Worm (Caenorhabditis elegans) whole organism, L3 larva: ENCODE results near the gene tsct-1.

Source experiments
- R02D3.7 ChIP-seq: fragments of 150-350 bp; optimal IDR thresholded peaks from 2 replicates; lab custom pipeline; 2014; ENCODE audit warnings: missing biosample characterization, missing genetic modification characterization
- ZK546.5 ChIP-seq: sonication (generic microtip); optimal IDR thresholded peaks from 2 replicates; lab custom pipeline; 2017; ENCODE audit warnings: missing biosample characterization, missing genetic modification characterization
- aly-2 ChIP-seq: fragments of 150-350 bp; optimal IDR thresholded peaks from 2 replicates; lab custom pipeline; 2014; ENCODE audit warnings: missing biosample characterization, missing genetic modification characterization
- ama-1 ChIP-seq: fragments of 150-350 bp; optimal IDR thresholded peaks from 2 replicates; lab custom pipeline; 2018
- ceh-16 ChIP-seq: sonication (generic microtip); optimal IDR thresholded peaks from 2 replicates; lab custom pipeline; 2017; ENCODE audit warnings: missing biosample characterization, missing genetic modification characterization
- ceh-28 ChIP-seq: fragments of 150-350 bp; optimal IDR thresholded peaks from 2 replicates; lab custom pipeline; 2014; ENCODE audit warnings: missing biosample characterization, missing genetic modification reagents, missing genetic modification characterization
- ceh-82 ChIP-seq: fragments of 150-350 bp; optimal IDR thresholded peaks from 2 replicates; lab custom pipeline; 2014; ENCODE audit warnings: missing biosample characterization, missing genetic modification characterization
- ceh-9 ChIP-seq: sonication (generic microtip); optimal IDR thresholded peaks from 2 replicates; lab custom pipeline; 2018; ENCODE audit warnings: missing biosample characterization, missing genetic modification characterization
- daf-12 ChIP-seq: fragments of 150-350 bp; optimal IDR thresholded peaks from 2 replicates; lab custom pipeline; 2014; ENCODE audit warnings: missing biosample characterization, missing genetic modification reagents, missing genetic modification characterization
- egl-27 ChIP-seq: sonication (generic microtip); optimal IDR thresholded peaks from 4 replicates; lab custom pipeline; 2017; ENCODE audit warnings: missing biosample characterization, missing genetic modification reagents, missing genetic modification characterization
- egl-5 ChIP-seq: fragments of 150-350 bp; optimal IDR thresholded peaks from 2 replicates; lab custom pipeline; 2017; ENCODE audit warnings: missing biosample characterization, missing genetic modification reagents, missing genetic modification characterization, inconsistent platforms
- elt-1 ChIP-seq: fragments of 150-350 bp; optimal IDR thresholded peaks from 2 replicates; lab custom pipeline; 2014; ENCODE audit warnings: missing biosample characterization, missing genetic modification characterization
- elt-2 ChIP-seq: sonication (generic microtip); optimal IDR thresholded peaks from 2 replicates; lab custom pipeline; 2016; ENCODE audit warnings: missing genetic modification reagents, mild to moderate bottlenecking, missing genetic modification characterization, missing compliant biosample characterization
- elt-3 ChIP-seq, 3 experiments: fragments of 150-350 bp in 1 of 3; sonication (generic microtip) in 2 of 3; optimal IDR thresholded peaks; 2 replicates in 2 of 3; 4 replicates in 1 of 3; lab custom pipeline; 2014 to 2017; ENCODE audit warnings: missing biosample characterization in 3 of 3, missing genetic modification characterization in 3 of 3
- eor-1 ChIP-seq, 2 experiments: fragments of 150-350 bp; optimal IDR thresholded peaks; 2 replicates each; lab custom pipeline; 2014 to 2018; ENCODE audit warnings: missing biosample characterization in 2 of 2, missing genetic modification characterization in 2 of 2
- fkh-10 ChIP-seq: sonication (generic microtip); optimal IDR thresholded peaks from 2 replicates; lab custom pipeline; 2017; ENCODE audit warnings: missing biosample characterization, missing genetic modification reagents, missing genetic modification characterization
- fkh-2 ChIP-seq: fragments of 150-350 bp; optimal IDR thresholded peaks from 2 replicates; lab custom pipeline; 2014; ENCODE audit warnings: missing biosample characterization, missing genetic modification reagents, missing genetic modification characterization
- fos-1 ChIP-seq: fragments of 150-350 bp; optimal IDR thresholded peaks from 2 replicates; lab custom pipeline; 2014; ENCODE audit warnings: missing biosample characterization, missing genetic modification characterization
- hmg-11 ChIP-seq: sonication (generic microtip); optimal IDR thresholded peaks from 2 replicates; lab custom pipeline; 2016; ENCODE audit warnings: missing genetic modification characterization, missing compliant biosample characterization
- jun-1 ChIP-seq: fragments of 150-350 bp; optimal IDR thresholded peaks from 2 replicates; lab custom pipeline; 2014; ENCODE audit warnings: missing biosample characterization, missing genetic modification reagents, missing genetic modification characterization
- lin-15B ChIP-seq: fragments of 150-350 bp; optimal IDR thresholded peaks from 2 replicates; lab custom pipeline; 2014; ENCODE audit warnings: missing biosample characterization, missing genetic modification characterization
- lin-39 ChIP-seq: fragments of 150-350 bp; optimal IDR thresholded peaks from 2 replicates; lab custom pipeline; 2018; ENCODE audit warnings: missing biosample characterization, missing genetic modification reagents, missing genetic modification characterization
- lsy-12 ChIP-seq: sonication (generic microtip); optimal IDR thresholded peaks from 2 replicates; lab custom pipeline; 2016; ENCODE audit warnings: mild to moderate bottlenecking, missing genetic modification characterization, missing compliant biosample characterization
- mdl-1 ChIP-seq: fragments of 150-350 bp; optimal IDR thresholded peaks from 2 replicates; lab custom pipeline; 2014; ENCODE audit warnings: missing biosample characterization, missing genetic modification characterization
- mml-1 ChIP-seq: fragments of 150-350 bp; sonication (generic microtip); optimal IDR thresholded peaks from 3 replicates; lab custom pipeline; 2014; ENCODE audit warnings: missing biosample characterization, missing genetic modification characterization
- nfya-1 ChIP-seq: sonication (generic microtip); optimal IDR thresholded peaks from 2 replicates; lab custom pipeline; 2017; ENCODE audit warnings: missing genetic modification characterization, mild to moderate bottlenecking, missing compliant biosample characterization, antibody characterized with exemption, moderate library complexity; ENCODE audit not compliant: insufficient read depth
- nhr-11 ChIP-seq: fragments of 150-350 bp; optimal IDR thresholded peaks from 2 replicates; lab custom pipeline; 2014; ENCODE audit warnings: missing biosample characterization, missing genetic modification characterization
- nhr-12 ChIP-seq: fragments of 150-350 bp; optimal IDR thresholded peaks from 2 replicates; lab custom pipeline; 2014; ENCODE audit warnings: missing biosample characterization, missing genetic modification characterization
- nhr-23 ChIP-seq: fragments of 150-350 bp; optimal IDR thresholded peaks from 2 replicates; lab custom pipeline; 2014; ENCODE audit warnings: missing biosample characterization, missing genetic modification reagents, missing genetic modification characterization
- nhr-237 ChIP-seq: fragments of 150-350 bp; optimal IDR thresholded peaks from 2 replicates; lab custom pipeline; 2014; ENCODE audit warnings: missing biosample characterization, missing genetic modification characterization
- nhr-25 ChIP-seq: sonication (generic microtip); optimal IDR thresholded peaks from 2 replicates; lab custom pipeline; 2017; ENCODE audit warnings: missing biosample characterization, missing genetic modification characterization
- nhr-28 ChIP-seq: fragments of 150-350 bp; optimal IDR thresholded peaks from 2 replicates; lab custom pipeline; 2014; ENCODE audit warnings: missing biosample characterization, missing genetic modification characterization
- nhr-43 ChIP-seq: sonication (generic microtip); optimal IDR thresholded peaks from 2 replicates; lab custom pipeline; 2016; ENCODE audit warnings: mild to moderate bottlenecking, missing genetic modification characterization, missing compliant biosample characterization; ENCODE audit not compliant: poor library complexity, severe bottlenecking
- nhr-67 ChIP-seq: fragments of 150-350 bp; optimal IDR thresholded peaks from 2 replicates; lab custom pipeline; 2014; ENCODE audit warnings: missing biosample characterization, missing genetic modification characterization
- nhr-76 ChIP-seq: fragments of 150-350 bp; sonication (generic microtip); optimal IDR thresholded peaks from 5 replicates; lab custom pipeline; 2014; ENCODE audit warnings: missing biosample characterization, missing genetic modification characterization
- nhr-77 ChIP-seq: fragments of 150-350 bp; optimal IDR thresholded peaks from 2 replicates; lab custom pipeline; 2014; ENCODE audit warnings: missing biosample characterization, missing genetic modification characterization
- pha-4 ChIP-seq: fragments of 150-350 bp; optimal IDR thresholded peaks from 2 replicates; lab custom pipeline; 2014; ENCODE audit warnings: missing biosample characterization, missing genetic modification reagents, missing genetic modification characterization
- pqm-1 ChIP-seq: fragments of 150-350 bp; optimal IDR thresholded peaks from 2 replicates; lab custom pipeline; 2017; ENCODE audit warnings: missing biosample characterization, missing genetic modification characterization, inconsistent platforms
- sea-2 ChIP-seq: fragments of 150-350 bp; sonication (generic microtip); optimal IDR thresholded peaks from 4 replicates; lab custom pipeline; 2014; ENCODE audit warnings: missing biosample characterization, missing genetic modification reagents, missing genetic modification characterization
- skn-1 ChIP-seq: fragments of 150-350 bp; optimal IDR thresholded peaks from 2 replicates; lab custom pipeline; 2014; ENCODE audit warnings: missing biosample characterization, missing genetic modification characterization
- snpc-4 ChIP-seq: fragments of 150-350 bp; optimal IDR thresholded peaks from 2 replicates; lab custom pipeline; 2014; ENCODE audit warnings: missing biosample characterization, missing genetic modification characterization
- tbx-2 ChIP-seq: sonication (generic microtip); optimal IDR thresholded peaks from 2 replicates; lab custom pipeline; 2016; ENCODE audit warnings: mild to moderate bottlenecking, missing genetic modification characterization, missing compliant biosample characterization
- unc-39 ChIP-seq: sonication (generic microtip); optimal IDR thresholded peaks from 4 replicates; lab custom pipeline; 2017; ENCODE audit warnings: missing biosample characterization, missing genetic modification characterization
- unc-62 ChIP-seq: fragments of 150-350 bp; sonication (generic microtip); optimal IDR thresholded peaks from 4 replicates; lab custom pipeline; 2014; ENCODE audit warnings: missing biosample characterization, missing genetic modification reagents, missing genetic modification characterization
- zag-1 ChIP-seq: fragments of 150-350 bp; optimal IDR thresholded peaks from 2 replicates; lab custom pipeline; 2014; ENCODE audit warnings: missing biosample characterization, missing genetic modification characterization
- ztf-11 ChIP-seq: fragments of 150-350 bp; optimal IDR thresholded peaks from 2 replicates; lab custom pipeline; 2014; ENCODE audit warnings: missing biosample characterization, missing genetic modification characterization
- ztf-4 ChIP-seq: fragments of 150-350 bp; optimal IDR thresholded peaks from 2 replicates; lab custom pipeline; 2014; ENCODE audit warnings: missing biosample characterization, missing genetic modification characterization

The tsct-1 gene

DNA sequence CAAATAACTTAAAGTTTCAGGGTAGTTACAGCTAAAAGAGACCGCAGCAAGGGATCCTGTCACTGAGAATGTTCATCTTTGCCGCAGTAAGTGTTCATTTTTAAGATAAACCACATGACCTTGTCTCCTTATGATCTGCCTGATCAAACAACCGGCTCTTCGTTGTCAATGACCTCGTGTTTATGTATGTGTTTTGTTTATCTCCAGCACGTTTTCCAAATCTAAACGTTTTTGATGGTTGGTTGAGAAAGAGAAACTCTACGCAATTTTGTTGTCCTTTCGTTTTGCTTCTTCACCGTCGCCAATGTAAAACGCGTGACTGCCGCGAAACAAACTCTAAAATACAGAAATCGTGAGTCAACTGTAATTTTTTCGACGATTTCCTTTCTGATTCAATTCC, at the start of gene tsct-1:
tsct-1 (plus strand) TSS at position 12 of the 400 bp plus-strand sequence.
- peak; percentile 86 for TF ChIP-seq pha-4
- TF ChIP-seq mdl-1 (tag; lab: Kevin White, UChicago): no peak

DNA sequence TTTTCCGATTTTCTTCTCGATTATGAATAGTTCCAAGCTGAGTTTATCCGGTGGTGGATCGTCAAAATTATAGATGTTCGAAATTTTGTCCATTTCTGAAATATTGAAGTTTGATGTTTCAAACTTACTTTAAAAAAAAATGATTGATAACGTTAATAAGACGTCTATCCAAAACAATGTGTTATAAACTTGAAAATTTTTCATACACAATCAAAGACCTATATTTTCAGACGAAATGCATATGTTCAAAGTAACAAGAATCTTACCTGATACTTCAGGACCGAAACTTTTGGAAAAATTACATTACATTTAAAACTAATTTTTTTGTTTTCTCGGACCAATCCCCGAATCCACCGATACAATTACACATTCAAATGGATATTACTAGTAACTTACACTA, 42.5 kb upstream of the tsct-1 start, which contains the start of gene nekl-3:
nekl-3 (minus strand) TSS at position 101 of the 400 bp plus-strand sequence.
- no peak for TF ChIP-seq zag-1 (tag; lab: Kevin White, UChicago)
- no peak for TF ChIP-seq hmg-11 (tag; lab: Kevin White, UChicago)
- TF ChIP-seq ceh-82 (tag; lab: Kevin White, UChicago): no peak
- TF ChIP-seq fkh-10: no peak
- TF ChIP-seq lsy-12 (tag; lab: Kevin White, UChicago): no peak
- TF ChIP-seq nhr-28 (tag; lab: Kevin White, UChicago): no peak

DNA sequence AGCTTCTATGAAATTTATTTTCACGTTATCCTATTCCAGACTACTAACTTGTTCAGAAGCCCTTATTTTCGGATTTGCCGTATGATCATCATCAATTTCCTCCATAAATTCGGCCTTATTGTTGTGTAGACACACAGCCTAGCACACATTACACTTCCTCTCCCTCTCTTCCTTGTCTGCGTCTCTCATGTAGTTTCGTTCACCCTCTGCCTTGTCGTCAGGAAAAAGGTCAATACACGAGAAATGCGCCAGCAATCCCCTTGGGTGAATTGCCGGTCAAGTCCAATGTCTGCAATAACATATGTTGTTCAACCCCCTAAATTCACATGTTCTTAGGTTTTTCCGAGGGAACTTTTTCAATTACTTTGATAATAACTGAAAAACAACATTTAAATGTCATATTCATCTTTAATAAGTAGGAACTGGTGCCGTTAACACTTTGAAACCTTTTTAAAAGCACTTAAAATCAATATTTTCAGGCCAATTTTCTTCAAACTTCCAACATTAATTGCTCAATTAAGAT, 40.0 kb upstream of the tsct-1 start, which contains the start of gene F17E5.2:
F17E5.2 (plus strand) TSS at position 473 of the 523 bp plus-strand sequence.
- TF ChIP-seq nhr-25 (peak; percentile 99), nhr-77 (tag; lab: Kevin White, UChicago) (peak; percentile 85), skn-1 (peak; percentile 79), elt-2 (peak; percentile 77), nhr-23 (tag; lab: Kevin White, UChicago) (peak; percentile 97), unc-62 (GFP tag; lab: Kevin White, UChicago) (peak; percentile 20), lin-15B (tag; lab: Kevin White, UChicago) (peak; percentile 80), tbx-2 (tag; lab: Kevin White, UChicago) (peak; percentile 91), ceh-16 (no peak), zag-1 (tag; lab: Kevin White, UChicago) (no peak), snpc-4 (tag; lab: Kevin White, UChicago) (peak; percentile 92), nhr-43 (tag; lab: Kevin White, UChicago) (peak; percentile 87), jun-1 (tag; lab: Kevin White, UChicago) (peak; percentile 85), unc-39 (no peak), nhr-237 (tag; lab: Kevin White, UChicago) (no peak), elt-3 (tag; optimal IDR thresholded peaks at IDR 0.05; lab: Kevin White, UChicago) (peak in 2 of 3 experiments; percentile 65 to 76), ceh-9 (tag; lab: Kevin White, UChicago) (no peak), nhr-76 (tag; lab: Kevin White, UChicago) (peak; percentile 14), nhr-12 (tag; lab: Kevin White, UChicago) (no peak), mdl-1 (tag; lab: Kevin White, UChicago) (no peak), egl-27 (tag; lab: Kevin White, UChicago) (peak; percentile 59), egl-5 (tag; lab: Kevin White, UChicago) (peak; percentile 95), mml-1 (tag; lab: Kevin White, UChicago) (no peak), pha-4 (peak; percentile 97), nhr-11 (tag; lab: Kevin White, UChicago) (peak; percentile 77), nfya-1 (tag; lab: Kevin White, UChicago) (peak; percentile 92), fkh-10 (peak; percentile 82), sea-2 (GFP tag; lab: Kevin White, UChicago) (peak; percentile 10), ZK546.5 (tag; lab: Kevin White, UChicago) (no peak), ztf-4 (tag; lab: Kevin White, UChicago) (peak; percentile 30), nhr-28 (tag; lab: Kevin White, UChicago) (no peak), ztf-11 (tag; lab: Kevin White, UChicago) (no peak), hmg-11 (tag; lab: Kevin White, UChicago) (peak; percentile 96), ceh-82 (tag; lab: Kevin White, UChicago) (peak; percentile 75), elt-1 (tag; lab: Kevin White, UChicago) (peak; percentile 75), nhr-67 (tag; lab: Kevin White, UChicago) (no peak), fos-1 (no peak), ceh-28 (peak; percentile 86), daf-12 (tag; lab: Kevin White, UChicago) (no peak), fkh-2 (tag; lab: Kevin White, UChicago) (no peak), lsy-12 (tag; lab: Kevin White, UChicago) (peak; percentile 86), eor-1 (tag; optimal IDR thresholded peaks at IDR 0.05; lab: Kevin White, UChicago) (no peak), R02D3.7 (tag; lab: Kevin White, UChicago) (peak; percentile 59), aly-2 (tag; lab: Kevin White, UChicago) (no peak), lin-39 (tag; lab: Kevin White, UChicago) (peak; percentile 97), ama-1 (lab: Kevin White, UChicago) (peak; percentile 46), pqm-1 (tag; lab: Kevin White, UChicago) (peak; percentile 65)
